Fruit fly (Drosophila melanogaster) whole organism, embryonic: ENCODE measurements around the gene CG3546.

Experiments used
- Abd-B ChIP-seq: fragments of 200-800 bp; sonication (Bioruptor generic); optimal IDR thresholded peaks from 2 replicates; lab custom pipeline; 2018; ENCODE audit warnings: missing biosample characterization, mild to moderate bottlenecking, missing genetic modification characterization, moderate library complexity
- Aef1 ChIP-seq: fragments of 200-800 bp; sonication (Bioruptor generic); IDR thresholded peaks from 3 replicates; pipeline ENCODE4 v1.3.6; 2022; ENCODE audit warnings: missing biosample characterization, missing genetic modification characterization
- Antp ChIP-seq: fragments of 200-800 bp; sonication (Bioruptor generic); optimal IDR thresholded peaks from 3 replicates; lab custom pipeline; 2016; ENCODE audit warnings: missing biosample characterization, missing genetic modification characterization
- Atf3 ChIP-seq: fragments of 200-800 bp; sonication (Bioruptor generic); optimal IDR thresholded peaks from 3 replicates; lab custom pipeline; 2016; ENCODE audit warnings: missing biosample characterization, missing genetic modification characterization
- CG13287 ChIP-seq: fragments of 200-800 bp; sonication (Bioruptor generic); IDR thresholded peaks from 2 replicates; pipeline ENCODE4 v1.3.6; 2022; ENCODE audit warnings: missing biosample characterization, missing genetic modification characterization; ENCODE audit not compliant: partially characterized antibody
- CG15011 ChIP-seq: fragments of 200-800 bp; sonication (Bioruptor generic); optimal IDR thresholded peaks from 3 replicates; lab custom pipeline; 2018; ENCODE audit warnings: missing biosample characterization, mild to moderate bottlenecking, missing genetic modification characterization
- CG17186 ChIP-seq: fragments of 200-800 bp; sonication (Bioruptor generic); optimal IDR thresholded peaks from 3 replicates; lab custom pipeline; 2017; ENCODE audit warnings: missing biosample characterization, missing genetic modification reagents, missing genetic modification characterization
- CG17385 ChIP-seq: fragments of 200-800 bp; sonication (Bioruptor generic); optimal IDR thresholded peaks from 3 replicates; lab custom pipeline; 2018; ENCODE audit warnings: missing biosample characterization, mild to moderate bottlenecking, missing genetic modification characterization
- CG17612 ChIP-seq: fragments of 200-800 bp; sonication (Bioruptor generic); IDR thresholded peaks from 2 replicates; pipeline ENCODE4 v1.3.6; 2022; ENCODE audit warnings: missing biosample characterization, missing genetic modification characterization
- CG17802 ChIP-seq: fragments of 200-800 bp; sonication (Bioruptor generic); optimal IDR thresholded peaks from 2 replicates; lab custom pipeline; 2018; ENCODE audit warnings: missing biosample characterization, mild to moderate bottlenecking, missing genetic modification characterization, moderate library complexity
- CG17829 ChIP-seq: fragments of 200-800 bp; optimal IDR thresholded peaks from 2 replicates; lab custom pipeline; 2019; ENCODE audit warnings: missing biosample characterization, mild to moderate bottlenecking, missing genetic modification characterization, moderate library complexity
- CG1832 ChIP-seq: fragments of 200-800 bp; sonication (Bioruptor generic); optimal IDR thresholded peaks from 2 replicates; lab custom pipeline; 2017; ENCODE audit warnings: missing biosample characterization, mild to moderate bottlenecking, missing genetic modification characterization, inconsistent platforms
- CG18599 ChIP-seq: fragments of 200-800 bp; sonication (Bioruptor generic); optimal IDR thresholded peaks from 3 replicates; lab custom pipeline; 2017; ENCODE audit warnings: missing biosample characterization, missing genetic modification characterization, mild to moderate bottlenecking, moderate library complexity, missing genetic modification reagents
- CG2116 ChIP-seq: fragments of 200-800 bp; sonication (Bioruptor generic); optimal IDR thresholded peaks from 3 replicates; lab custom pipeline; 2018; ENCODE audit warnings: missing biosample characterization, mild to moderate bottlenecking, missing genetic modification characterization
- CG31441 ChIP-seq: fragments of 200-800 bp; sonication (Bioruptor generic); IDR thresholded peaks from 2 replicates; pipeline ENCODE4 v1.3.6; 2022; ENCODE audit warnings: missing biosample characterization, missing genetic modification characterization
- CG3163 ChIP-seq: fragments of 200-800 bp; sonication (Bioruptor generic); optimal IDR thresholded peaks from 3 replicates; lab custom pipeline; 2016; ENCODE audit warnings: missing biosample characterization, missing genetic modification characterization
- CG32532 ChIP-seq: fragments of 200-800 bp; sonication (Bioruptor generic); IDR thresholded peaks from 2 replicates; pipeline ENCODE4 v1.3.6; 2022; ENCODE audit warnings: missing biosample characterization, missing genetic modification characterization
- CG3281 ChIP-seq: fragments of 200-800 bp; sonication (Bioruptor generic); optimal IDR thresholded peaks from 3 replicates; lab custom pipeline; 2017; ENCODE audit warnings: missing biosample characterization, mild to moderate bottlenecking, missing genetic modification characterization
- CG34376 ChIP-seq: fragments of 200-800 bp; sonication (Bioruptor generic); optimal IDR thresholded peaks from 2 replicates; lab custom pipeline; 2018; ENCODE audit warnings: missing biosample characterization, mild to moderate bottlenecking, missing genetic modification characterization
- CG3838 ChIP-seq: fragments of 200-800 bp; sonication (Bioruptor generic); optimal IDR thresholded peaks from 3 replicates; lab custom pipeline; 2016; ENCODE audit warnings: missing biosample characterization, missing genetic modification characterization
- CG6689 ChIP-seq: fragments of 200-800 bp; sonication (Bioruptor generic); IDR thresholded peaks from 2 replicates; pipeline ENCODE4 v1.3.6; 2022; ENCODE audit warnings: missing biosample characterization, missing genetic modification characterization
- CG7372 ChIP-seq: fragments of 200-800 bp; sonication (Bioruptor generic); IDR thresholded peaks from 2 replicates; pipeline ENCODE4 v1.3.6; 2022; ENCODE audit warnings: missing biosample characterization, missing genetic modification characterization
- CG9727 ChIP-seq: fragments of 200-800 bp; sonication (Bioruptor generic); optimal IDR thresholded peaks from 3 replicates; lab custom pipeline; 2017; ENCODE audit warnings: missing biosample characterization, mild to moderate bottlenecking, missing genetic modification characterization
- CrebB ChIP-seq: fragments of 200-800 bp; sonication (Bioruptor generic); optimal IDR thresholded peaks from 3 replicates; lab custom pipeline; 2018; ENCODE audit warnings: missing biosample characterization, mild to moderate bottlenecking, missing genetic modification characterization
- Dad ChIP-seq: fragments of 200-800 bp; sonication (Bioruptor generic); optimal IDR thresholded peaks from 3 replicates; lab custom pipeline; 2016; ENCODE audit warnings: missing biosample characterization, missing genetic modification characterization
- Kr ChIP-seq: fragments of 200-800 bp; sonication (Bioruptor generic); optimal IDR thresholded peaks from 2 replicates; lab custom pipeline; 2017; ENCODE audit warnings: missing biosample characterization, mild to moderate bottlenecking, missing genetic modification characterization
- Lhr ChIP-seq: fragments of 200-800 bp; sonication (Bioruptor generic); optimal IDR thresholded peaks from 3 replicates; lab custom pipeline; 2017; ENCODE audit warnings: mild to moderate bottlenecking, missing biosample characterization, missing genetic modification reagents, missing genetic modification characterization
- Usf ChIP-seq: fragments of 200-800 bp; sonication (Bioruptor generic); optimal IDR thresholded peaks from 2 replicates; lab custom pipeline; 2017; ENCODE audit warnings: missing genotype, missing biosample characterization, missing genetic modification characterization
- bigmax ChIP-seq: fragments of 200-800 bp; sonication (Bioruptor generic); optimal IDR thresholded peaks from 2 replicates; lab custom pipeline; 2018; ENCODE audit warnings: missing biosample characterization, mild to moderate bottlenecking, missing genetic modification characterization
- bowl ChIP-seq: fragments of 200-800 bp; sonication (Bioruptor generic); IDR thresholded peaks from 2 replicates; pipeline ENCODE4 v1.3.6; 2022; ENCODE audit warnings: missing biosample characterization, missing genetic modification characterization
- crc ChIP-seq: fragments of 200-800 bp; sonication (Bioruptor generic); optimal IDR thresholded peaks from 2 replicates; lab custom pipeline; 2016; ENCODE audit warnings: missing biosample characterization, missing genetic modification characterization
- cwo ChIP-seq: fragments of 200-800 bp; sonication (Bioruptor generic); optimal IDR thresholded peaks from 3 replicates; lab custom pipeline; 2017; ENCODE audit warnings: missing biosample characterization, missing genetic modification characterization, mild to moderate bottlenecking, moderate library complexity, missing genetic modification reagents
- danr ChIP-seq: fragments of 200-800 bp; sonication (Bioruptor generic); IDR thresholded peaks from 2 replicates; pipeline ENCODE4 v1.3.6; 2022; ENCODE audit warnings: missing biosample characterization, missing genetic modification characterization
- dpn ChIP-seq, 2 experiments: fragments of 200-800 bp; sonication (Bioruptor generic); optimal IDR thresholded peaks; 3 replicates each; lab custom pipeline; 2016; ENCODE audit warnings: missing biosample characterization in 2 of 2, missing genetic modification characterization in 2 of 2
- eyg ChIP-seq: fragments of 200-800 bp; sonication (Bioruptor generic); optimal IDR thresholded peaks from 3 replicates; lab custom pipeline; 2016; ENCODE audit warnings: missing biosample characterization, missing genetic modification characterization
- gcm ChIP-seq: fragments of 200-800 bp; sonication (Bioruptor generic); optimal IDR thresholded peaks from 2 replicates; lab custom pipeline; 2019; ENCODE audit warnings: missing biosample characterization, mild to moderate bottlenecking, missing genetic modification characterization, moderate library complexity
- gfzf ChIP-seq: fragments of 200-800 bp; sonication (Bioruptor generic); optimal IDR thresholded peaks from 2 replicates; lab custom pipeline; 2016; ENCODE audit warnings: missing biosample characterization, mild to moderate bottlenecking, missing genetic modification characterization, moderate library complexity
- h ChIP-seq: fragments of >200 bp; optimal IDR thresholded peaks from 2 replicates; lab custom pipeline; 2017
- her ChIP-seq: fragments of 200-800 bp; sonication (Bioruptor generic); optimal IDR thresholded peaks from 2 replicates; lab custom pipeline; 2016; ENCODE audit warnings: missing biosample characterization, missing genetic modification characterization
- hkb ChIP-seq, 2 experiments: fragments of 200-800 bp in 1 of 2; fragments of >200 bp in 1 of 2; sonication (Bioruptor generic) in 1 of 2; IDR thresholded peaks in 1 of 2; optimal IDR thresholded peaks in 1 of 2; 2 replicates each; pipeline versions ENCODE4 v1.3.6 to Lab custom; 2017 to 2022; ENCODE audit warnings: missing biosample characterization in 1 of 2, missing genetic modification characterization in 1 of 2
- jigr1 ChIP-seq: fragments of 200-800 bp; sonication (Bioruptor generic); IDR thresholded peaks from 3 replicates; pipeline ENCODE4 v1.3.6; 2022; ENCODE audit warnings: missing biosample characterization, missing genetic modification characterization
- jumu ChIP-seq: fragments of 200-800 bp; sonication (Bioruptor generic); optimal IDR thresholded peaks from 3 replicates; lab custom pipeline; 2016; ENCODE audit warnings: missing biosample characterization, missing genetic modification characterization
- ken ChIP-seq: fragments of 200-800 bp; sonication (Bioruptor generic); IDR thresholded peaks from 3 replicates; pipeline ENCODE4 v1.3.6; 2022; ENCODE audit warnings: missing biosample characterization, missing genetic modification characterization
- mirr ChIP-seq: fragments of 200-800 bp; sonication (Bioruptor generic); optimal IDR thresholded peaks from 3 replicates; lab custom pipeline; 2018; ENCODE audit warnings: missing biosample characterization, mild to moderate bottlenecking, missing genetic modification characterization
- odd ChIP-seq: fragments of 200-800 bp; sonication (Bioruptor generic); optimal IDR thresholded peaks from 2 replicates; lab custom pipeline; 2017; ENCODE audit warnings: missing biosample characterization, mild to moderate bottlenecking, missing genetic modification characterization
- pita ChIP-seq: fragments of 200-800 bp; sonication (Bioruptor generic); optimal IDR thresholded peaks from 2 replicates; lab custom pipeline; 2017; ENCODE audit warnings: missing biosample characterization, mild to moderate bottlenecking, missing genetic modification characterization
- psq ChIP-seq: fragments of 200-800 bp; sonication (Bioruptor generic); optimal IDR thresholded peaks from 2 replicates; lab custom pipeline; 2017; ENCODE audit warnings: missing biosample characterization, missing genetic modification characterization
- salm ChIP-seq: fragments of 200-800 bp; sonication (Bioruptor generic); optimal IDR thresholded peaks from 2 replicates; lab custom pipeline; 2018; ENCODE audit warnings: missing biosample characterization, mild to moderate bottlenecking, missing genetic modification characterization
- sob ChIP-seq: fragments of 200-800 bp; sonication (Bioruptor generic); IDR thresholded peaks from 2 replicates; pipeline ENCODE4 v1.3.6; 2022; ENCODE audit warnings: missing biosample characterization, missing genetic modification characterization
- tio ChIP-seq: fragments of 200-800 bp; sonication (Bioruptor generic); optimal IDR thresholded peaks from 2 replicates; lab custom pipeline; 2017; ENCODE audit warnings: missing biosample characterization, missing genetic modification characterization, inconsistent platforms
- trem ChIP-seq: fragments of 200-800 bp; optimal IDR thresholded peaks from 3 replicates; lab custom pipeline; 2019; ENCODE audit warnings: missing biosample characterization, mild to moderate bottlenecking, missing genetic modification characterization, moderate library complexity
- usp ChIP-seq: fragments of >200 bp; optimal IDR thresholded peaks from 2 replicates; lab custom pipeline; 2017; ENCODE audit warnings: missing biosample characterization, missing genetic modification characterization

The CG3546 gene

DNA sequence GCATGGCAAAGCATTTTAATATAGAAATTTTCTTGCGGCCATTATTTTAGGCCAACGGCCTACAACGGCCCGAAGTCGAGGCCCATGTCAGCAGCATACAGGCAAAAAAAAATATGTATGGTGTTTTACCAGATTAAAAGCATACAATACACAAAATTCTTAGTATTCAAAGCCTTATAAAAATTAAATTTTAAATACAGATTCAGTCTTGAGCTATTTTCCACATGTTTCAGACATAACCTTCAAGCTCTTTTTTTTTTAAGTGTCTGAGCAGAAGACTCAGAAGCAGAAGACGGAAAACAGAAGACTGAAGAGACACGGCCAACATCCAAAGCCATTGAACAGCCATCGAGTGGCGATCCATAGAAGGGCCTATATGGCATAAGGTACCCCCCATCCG is 23.9 kb downstream of the CG3546 start (continued):
- TF ChIP-seq odd (GFP tag; lab: Kevin White, UChicago) = no peak
- no peak for TF ChIP-seq CG17186
- peak; percentile 53; the same call in 1 of the 2 replicates for TF ChIP-seq CG31441 (GFP tag; lab: Robert Waterston, UW)
- peak; percentile 43 for TF ChIP-seq CG17802 (tag; lab: Kevin White, UChicago)
- no peak for TF ChIP-seq jumu (GFP tag; lab: Kevin White, UChicago)
- no peak for TF ChIP-seq crc (GFP tag; lab: Kevin White, UChicago)
- no peak for TF ChIP-seq CG13287 (GFP tag; lab: Robert Waterston, UW)
- no peak for TF ChIP-seq Kr (GFP tag; lab: Kevin White, UChicago)
- no peak for TF ChIP-seq CG3838 (GFP tag; lab: Kevin White, UChicago)
- peak; percentile 49 for TF ChIP-seq CG6689
- no peak for TF ChIP-seq her (GFP tag; lab: Kevin White, UChicago)
- peak; percentile 35 for TF ChIP-seq Lhr (GFP tag; lab: Kevin White, UChicago)
- TF ChIP-seq CG3163 = no peak
- no peak for TF ChIP-seq salm (tag; lab: Kevin White, UChicago)
- TF ChIP-seq CG17612 (GFP tag; lab: Robert Waterston, UW) = no peak
- no peak for TF ChIP-seq hkb (optimal IDR thresholded peaks at IDR 0.05; lab: Kevin White, UChicago)
- no peak for TF ChIP-seq hkb (GFP tag; IDR thresholded peaks at IDR 0.05; lab: Robert Waterston, UW)
- no peak for TF ChIP-seq Aef1 (GFP tag; lab: Robert Waterston, UW)
- 0 out of 2 replicates have a peak, but pooled peaks have one; percentile 24 for TF ChIP-seq danr
- TF ChIP-seq gfzf (GFP tag; lab: Kevin White, UChicago) = no peak
- no peak; the same call in 1 of the 2 replicates for TF ChIP-seq sob (GFP tag; lab: Robert Waterston, UW)
- TF ChIP-seq CG1832 (GFP tag; lab: Kevin White, UChicago) = no peak
- TF ChIP-seq dpn (GFP tag; optimal IDR thresholded peaks at IDR 0.05; lab: Kevin White, UChicago) = no peak
- TF ChIP-seq gcm = no peak
- no peak for TF ChIP-seq h (lab: Kevin White, UChicago)
- peak; percentile 43 for TF ChIP-seq CG9727 (GFP tag; lab: Kevin White, UChicago)
- TF ChIP-seq CG18599 = peak; percentile 20
- TF ChIP-seq CG34376 (GFP tag; lab: Kevin White, UChicago) = no peak
- peak; percentile 1 for TF ChIP-seq Antp (GFP tag; lab: Kevin White, UChicago)
- peak; percentile 10 for TF ChIP-seq tio (GFP tag; lab: Kevin White, UChicago)
- TF ChIP-seq usp = no peak
- TF ChIP-seq trem (tag; lab: Kevin White, UChicago) = no peak
- TF ChIP-seq CG32532 (GFP tag; lab: Robert Waterston, UW) = no peak
- TF ChIP-seq CG3281 (GFP tag; lab: Kevin White, UChicago) = no peak
- TF ChIP-seq bowl (GFP tag; lab: Robert Waterston, UW) = no peak
- no peak for TF ChIP-seq psq (GFP tag; lab: Kevin White, UChicago)
- TF ChIP-seq CG17385 (GFP tag; lab: Kevin White, UChicago) = peak; percentile 28
- no peak for TF ChIP-seq eyg
- TF ChIP-seq bigmax (GFP tag; lab: Kevin White, UChicago) = no peak
- TF ChIP-seq mirr (GFP tag; lab: Kevin White, UChicago) = no peak
- peak; percentile 27 for TF ChIP-seq CG17829 (tag; lab: Kevin White, UChicago)
- no peak for TF ChIP-seq CG15011 (GFP tag; lab: Kevin White, UChicago)
- no peak for TF ChIP-seq jigr1 (GFP tag; lab: Robert Waterston, UW)
- TF ChIP-seq cwo (GFP tag; lab: Kevin White, UChicago) = no peak
- TF ChIP-seq Usf (GFP tag; lab: Kevin White, UChicago) = no peak
- TF ChIP-seq Dad (GFP tag; lab: Kevin White, UChicago) = no peak
- no peak for TF ChIP-seq pita (GFP tag; lab: Kevin White, UChicago)
- TF ChIP-seq CG2116 (GFP tag; lab: Kevin White, UChicago) = no peak
- TF ChIP-seq Atf3 (GFP tag; lab: Kevin White, UChicago) = no peak
- no peak for TF ChIP-seq CrebB (tag; lab: Kevin White, UChicago)
- TF ChIP-seq ken (GFP tag; lab: Robert Waterston, UW) = 0 out of 3 replicates have a peak, but pooled peaks have one; percentile 11
- TF ChIP-seq CG7372 (GFP tag; lab: Robert Waterston, UW) = no peak
- peak; percentile 17 for TF ChIP-seq Abd-B
